Fruit fly (Drosophila melanogaster) whole organism, pupa: Measurements from ENCODE around the gene CG6409.
A peak's percentile ranks its signal among the peaks of the same experiment; 100 is the strongest.

ENCODE experiments used
- CG10348 ChIP-seq: fragments of 200-800 bp; sonication (Bioruptor generic); IDR thresholded peaks from 2 replicates; pipeline ENCODE4 v1.3.6; 2022; ENCODE audit warnings: missing biosample characterization, missing genetic modification characterization
- CG12605 ChIP-seq: fragments of 200-800 bp; sonication (Bioruptor generic); IDR thresholded peaks from 2 replicates; pipeline ENCODE4 v1.3.6; 2022; ENCODE audit warnings: missing biosample characterization, missing genetic modification characterization
- CG13204 ChIP-seq: fragments of 200-800 bp; sonication (Bioruptor generic); optimal IDR thresholded peaks from 2 replicates; lab custom pipeline; 2018; ENCODE audit warnings: missing biosample characterization, mild to moderate bottlenecking, missing genetic modification characterization, moderate library complexity
- CG14655 ChIP-seq: fragments of 200-800 bp; sonication (Bioruptor generic); optimal IDR thresholded peaks from 3 replicates; lab custom pipeline; 2017; ENCODE audit warnings: mild to moderate bottlenecking, missing biosample characterization, missing genetic modification reagents, missing genetic modification characterization
- CG15710 ChIP-seq: fragments of 200-800 bp; sonication (Bioruptor generic); optimal IDR thresholded peaks from 2 replicates; lab custom pipeline; 2018; ENCODE audit warnings: missing biosample characterization, mild to moderate bottlenecking, missing genetic modification characterization, moderate library complexity
- CG17806 ChIP-seq: fragments of 200-800 bp; sonication (Bioruptor generic); optimal IDR thresholded peaks from 2 replicates; lab custom pipeline; 2018; ENCODE audit warnings: missing biosample characterization, mild to moderate bottlenecking, missing genetic modification characterization, moderate library complexity
- CG32121 ChIP-seq: fragments of 200-800 bp; sonication (Bioruptor generic); IDR thresholded peaks from 2 replicates; pipeline ENCODE4 v1.3.6; 2022; ENCODE audit warnings: missing biosample characterization, missing genetic modification characterization
- CG34367 ChIP-seq: fragments of 200-800 bp; sonication (Bioruptor generic); optimal IDR thresholded peaks from 2 replicates; lab custom pipeline; 2018; ENCODE audit warnings: missing biosample characterization, mild to moderate bottlenecking, missing genetic modification characterization
- CG4496 ChIP-seq: fragments of 200-800 bp; sonication (Bioruptor generic); IDR thresholded peaks from 3 replicates; pipeline ENCODE4 v1.3.6; 2022; ENCODE audit warnings: missing biosample characterization, missing genetic modification characterization
- CG8159 ChIP-seq: fragments of 200-800 bp; sonication (Bioruptor generic); optimal IDR thresholded peaks from 3 replicates; lab custom pipeline; 2018; ENCODE audit warnings: missing biosample characterization, mild to moderate bottlenecking, missing genetic modification characterization, moderate library complexity
- CG8301 ChIP-seq: fragments of 200-800 bp; sonication (Bioruptor generic); optimal IDR thresholded peaks from 2 replicates; lab custom pipeline; 2018; ENCODE audit warnings: missing biosample characterization, mild to moderate bottlenecking, missing genetic modification characterization
- CG9948 ChIP-seq: fragments of 200-800 bp; sonication (Bioruptor generic); optimal IDR thresholded peaks from 2 replicates; lab custom pipeline; 2018; ENCODE audit warnings: missing biosample characterization, mild to moderate bottlenecking, missing genetic modification characterization, moderate library complexity
- D1 ChIP-seq: fragments of 200-800 bp; sonication (Bioruptor generic); optimal IDR thresholded peaks from 2 replicates; lab custom pipeline; 2018; ENCODE audit warnings: missing biosample characterization, mild to moderate bottlenecking, missing genetic modification characterization, moderate library complexity
- EcR ChIP-seq: fragments of 200-800 bp; sonication (Bioruptor generic); optimal IDR thresholded peaks from 3 replicates; lab custom pipeline; 2019; ENCODE audit warnings: missing biosample characterization, missing genetic modification characterization, mild to moderate bottlenecking, moderate library complexity, missing genetic modification reagents
- Ets98B ChIP-seq: fragments of 200-800 bp; sonication (Bioruptor generic); IDR thresholded peaks from 2 replicates; pipeline ENCODE4 v1.3.6; 2022; ENCODE audit warnings: missing biosample characterization, missing genetic modification characterization
- Pif1A ChIP-seq: fragments of 200-800 bp; sonication (Bioruptor generic); optimal IDR thresholded peaks from 3 replicates; lab custom pipeline; 2016; ENCODE audit warnings: missing biosample characterization, missing genetic modification characterization
- Pif1B ChIP-seq: fragments of 200-800 bp; sonication (Bioruptor generic); optimal IDR thresholded peaks from 3 replicates; lab custom pipeline; 2016; ENCODE audit warnings: missing biosample characterization, missing genetic modification characterization
- Snoo ChIP-seq: fragments of 200-800 bp; sonication (Bioruptor generic); optimal IDR thresholded peaks from 3 replicates; lab custom pipeline; 2017; ENCODE audit warnings: missing biosample characterization, mild to moderate bottlenecking, missing genetic modification characterization, inconsistent platforms
- fd96Ca ChIP-seq: fragments of 200-800 bp; sonication (Bioruptor generic); IDR thresholded peaks from 3 replicates; pipeline ENCODE4 v1.3.6; 2022; ENCODE audit warnings: missing biosample characterization, missing genetic modification characterization
- gl ChIP-seq: fragments of 200-800 bp; sonication (Bioruptor generic); optimal IDR thresholded peaks from 2 replicates; lab custom pipeline; 2018; ENCODE audit warnings: missing biosample characterization, mild to moderate bottlenecking, missing genetic modification characterization
- rn ChIP-seq: fragments of 200-800 bp; sonication (Bioruptor generic); IDR thresholded peaks from 2 replicates; pipeline ENCODE4 v1.3.6; 2022; ENCODE audit warnings: missing biosample characterization, missing genetic modification characterization

CG6409 gene

dm6 chr3L:10886371-10886770, 4.2 kb upstream of the CG6409 start, which contains the start of gene OXA1L:
Gene OXA1L, minus strand, starts transcription at chr3L:10886471.
- no peak for TF ChIP-seq rn (GFP tag; lab: Robert Waterston, UW)
- no peak for TF ChIP-seq CG17806 (tag; lab: Kevin White, UChicago)
- TF ChIP-seq CG8159 (tag; lab: Kevin White, UChicago) = no peak
- TF ChIP-seq, all 21 proteins: peak for 0

dm6 chr3L:10885711-10886272, 3.6 kb upstream of the CG6409 start:
- TF ChIP-seq CG34367 (tag; lab: Kevin White, UChicago) (no peak), Pif1A (GFP tag; lab: Kevin White, UChicago) (no peak), Pif1B (no peak), rn (GFP tag; lab: Robert Waterston, UW) (no peak), D1 (tag; lab: Kevin White, UChicago) (peak; percentile 76), CG4496 (GFP tag; lab: Robert Waterston, UW) (no peak)

- TF ChIP-seq CG4496 (GFP tag; lab: Robert Waterston, UW) = 0 out of 3 replicates have a peak, but pooled peaks have one; percentile 20
- no peak for TF ChIP-seq gl (tag; lab: Kevin White, UChicago)
Measured at dm6 chr3L:10878842-10879241, 3.3 kb downstream of the CG6409 start, which contains the start of the genes CG6418 and Blos4. Gene CG6418, minus strand, starts transcription at chr3L:10879037. Gene Blos4, plus strand, starts transcription at chr3L:10879085.

dm6 chr3L:10876036-10876435, 6.2 kb downstream of the CG6409 start:
- no peak for TF ChIP-seq CG8159 (tag; lab: Kevin White, UChicago)
- TF ChIP-seq rn (GFP tag; lab: Robert Waterston, UW) = no peak
- TF ChIP-seq CG10348 = no peak
- no peak for TF ChIP-seq CG12605 (GFP tag; lab: Robert Waterston, UW)
- no peak for TF ChIP-seq CG34367 (tag; lab: Kevin White, UChicago)

dm6 chr3L:10871534-10871933, 10.7 kb downstream of the CG6409 start:
- no peak for TF ChIP-seq EcR (GFP tag; lab: Kevin White, UChicago)
- TF ChIP-seq CG10348 = no peak
- TF ChIP-seq CG12605 (GFP tag; lab: Robert Waterston, UW) = no peak
- TF ChIP-seq D1 (tag; lab: Kevin White, UChicago) = no peak
- TF ChIP-seq CG8301 (tag; lab: Kevin White, UChicago) = no peak

- TF ChIP-seq CG10348 (no peak), CG15710 (tag; lab: Kevin White, UChicago) (no peak), CG32121 (GFP tag; lab: Robert Waterston, UW) (no peak), fd96Ca (GFP tag; lab: Robert Waterston, UW) (no peak), Snoo (tag; lab: Kevin White, UChicago) (no peak), CG4496 (GFP tag; lab: Robert Waterston, UW) (no peak), Pif1A (GFP tag; lab: Kevin White, UChicago) (no peak), EcR (GFP tag; lab: Kevin White, UChicago) (no peak), CG9948 (tag; lab: Kevin White, UChicago) (no peak), CG14655 (no peak), CG34367 (tag; lab: Kevin White, UChicago) (no peak), gl (tag; lab: Kevin White, UChicago) (no peak), CG12605 (GFP tag; lab: Robert Waterston, UW) (no peak), Ets98B (GFP tag; lab: Robert Waterston, UW) (no peak), CG17806 (tag; lab: Kevin White, UChicago) (no peak), rn (GFP tag; lab: Robert Waterston, UW) (no peak), CG8301 (tag; lab: Kevin White, UChicago) (no peak), D1 (tag; lab: Kevin White, UChicago) (no peak), Pif1B (no peak), CG8159 (tag; lab: Kevin White, UChicago) (no peak)
Measured at dm6 chr3L:10870087-10870486, 12.1 kb downstream of the CG6409 start.

- TF ChIP-seq EcR (GFP tag; lab: Kevin White, UChicago) = no peak
Measured at dm6 chr3L:10869144-10869543, 13.0 kb downstream of the CG6409 start.

dm6 chr3L:10867778-10868382, 14.3 kb downstream of the CG6409 start:
- TF ChIP-seq EcR (GFP tag; lab: Kevin White, UChicago) = peak; percentile 53
- peak; percentile 32 for TF ChIP-seq CG8301 (tag; lab: Kevin White, UChicago)
- TF ChIP-seq CG9948 (tag; lab: Kevin White, UChicago) = peak; percentile 28
- TF ChIP-seq CG32121 (GFP tag; lab: Robert Waterston, UW) = peak; percentile 67
- TF ChIP-seq D1 (tag; lab: Kevin White, UChicago) = no peak
- TF ChIP-seq rn (GFP tag; lab: Robert Waterston, UW) = no peak
- peak; percentile 39 for TF ChIP-seq CG34367 (tag; lab: Kevin White, UChicago)
- no peak; the same call in none of the 3 replicates for TF ChIP-seq fd96Ca (GFP tag; lab: Robert Waterston, UW)
- peak; percentile 74 for TF ChIP-seq Pif1A (GFP tag; lab: Kevin White, UChicago)
- peak; percentile 33 for TF ChIP-seq CG15710 (tag; lab: Kevin White, UChicago)
- TF ChIP-seq CG17806 (tag; lab: Kevin White, UChicago) = peak; percentile 35
- peak; percentile 70 for TF ChIP-seq gl (tag; lab: Kevin White, UChicago)
- no peak for TF ChIP-seq CG14655
- TF ChIP-seq CG13204 (GFP tag; lab: Kevin White, UChicago) = peak; percentile 45
- peak; percentile 84 for TF ChIP-seq CG4496 (GFP tag; lab: Robert Waterston, UW)
- TF ChIP-seq CG8159 (tag; lab: Kevin White, UChicago) = peak; percentile 35
- no peak for TF ChIP-seq CG10348
- TF ChIP-seq Ets98B (GFP tag; lab: Robert Waterston, UW) = peak; percentile 81
- peak; percentile 70 for TF ChIP-seq Pif1B
- TF ChIP-seq Snoo (tag; lab: Kevin White, UChicago) = no peak
- TF ChIP-seq CG12605 (GFP tag; lab: Robert Waterston, UW) = peak; percentile 92
